Fruit fly (Drosophila melanogaster): ENCODE measurements around the gene GCS1.

GCS1 gene

dm6 chrX:11379139-11379538 is 31.3 kb upstream of the GCS1 start (continued):
- peak; percentile 58; the same call in 2 of the 3 replicates for TF ChIP-seq Dbx (GFP tag; IDR thresholded peaks at IDR 0.05)
- TF ChIP-seq CG31441 (GFP tag; IDR thresholded peaks at IDR 0.05) = peak; percentile 27; the same call in 1 of the 2 replicates
- no peak for TF ChIP-seq zen2 (GFP tag; IDR thresholded peaks at IDR 0.05; ENCODE audit: partially characterized antibody)
- no peak for TF ChIP-seq eve (GFP tag; optimal IDR thresholded peaks at IDR 0.05)
- TF ChIP-seq CHES-1-like (GFP tag; optimal IDR thresholded peaks at IDR 0.05) = no peak
- peak; percentile 40 for TF ChIP-seq sug (tag; optimal IDR thresholded peaks at IDR 0.05)
- no peak for TF ChIP-seq CG16815 (GFP tag; optimal IDR thresholded peaks at IDR 0.05)
- no peak for TF ChIP-seq bcd (GFP tag; optimal IDR thresholded peaks at IDR 0.05)
- TF ChIP-seq mld (GFP tag; IDR thresholded peaks at IDR 0.05; ENCODE audit: partially characterized antibody) = no peak
- no peak for TF ChIP-seq CG11560 (tag; IDR thresholded peaks at IDR 0.05)
- no peak for TF ChIP-seq gsb (GFP tag; IDR thresholded peaks at IDR 0.05)
- TF ChIP-seq grn (GFP tag; optimal IDR thresholded peaks at IDR 0.05) = no peak
- peak; percentile 39 for TF ChIP-seq CG2120 (GFP tag; optimal IDR thresholded peaks at IDR 0.05)
- TF ChIP-seq CG11456 (GFP tag; IDR thresholded peaks at IDR 0.05) = 0 out of 3 replicates have a peak, but pooled peaks have one; percentile 50
- no peak for TF ChIP-seq hbn (GFP tag; IDR thresholded peaks at IDR 0.05; ENCODE audit: partially characterized antibody)
- TF ChIP-seq CG8281 (tag; optimal IDR thresholded peaks at IDR 0.05) = no peak
- no peak for TF ChIP-seq zfh2 (GFP tag; optimal IDR thresholded peaks at IDR 0.05)
- no peak for TF ChIP-seq NC2β (GFP tag; optimal IDR thresholded peaks at IDR 0.05)
- TF ChIP-seq CG4854 (GFP tag; optimal IDR thresholded peaks at IDR 0.05) = no peak
- TF ChIP-seq CG15073 (GFP tag; optimal IDR thresholded peaks at IDR 0.05) = no peak
- TF ChIP-seq HLHmδ (GFP tag; optimal IDR thresholded peaks at IDR 0.05) = no peak
- no peak for TF ChIP-seq CG9876 (GFP tag; optimal IDR thresholded peaks at IDR 0.05)
- TF ChIP-seq CG6765 (GFP tag; optimal IDR thresholded peaks at IDR 0.05) = peak; percentile 1
- peak; percentile 46 for TF ChIP-seq NfI (GFP tag; optimal IDR thresholded peaks at IDR 0.05)
- no peak for TF ChIP-seq Stat92E (GFP tag; optimal IDR thresholded peaks at IDR 0.05)
- TF ChIP-seq Abd-B (GFP tag; optimal IDR thresholded peaks at IDR 0.05) = peak; percentile 23
- TF ChIP-seq CG34422 (GFP tag; IDR thresholded peaks at IDR 0.05) = 0 out of 3 replicates have a peak, but pooled peaks have one; percentile 42
- TF ChIP-seq so (GFP tag; IDR thresholded peaks at IDR 0.05) = peak; percentile 23; the same call in 1 of the 3 replicates
- peak; percentile 33 for TF ChIP-seq CG7556 (GFP tag; optimal IDR thresholded peaks at IDR 0.05)
- no peak for TF ChIP-seq zf30C (GFP tag; optimal IDR thresholded peaks at IDR 0.05)
- TF ChIP-seq dan (GFP tag; IDR thresholded peaks at IDR 0.05) = no peak
- no peak for TF ChIP-seq Vsx1 (GFP tag; optimal IDR thresholded peaks at IDR 0.05)
- TF ChIP-seq Dref (GFP tag; IDR thresholded peaks at IDR 0.05) = no peak
- no peak for TF ChIP-seq CG8290 (GFP tag; optimal IDR thresholded peaks at IDR 0.05)
- TF ChIP-seq CG8290 (tag; optimal IDR thresholded peaks at IDR 0.05) = peak in 1 of 2 experiments; percentile 76
- peak; percentile 47 for TF ChIP-seq Hand (GFP tag; optimal IDR thresholded peaks at IDR 0.05)
- TF ChIP-seq CG1233 (GFP tag; optimal IDR thresholded peaks at IDR 0.05) = peak; percentile 30
- no peak for TF ChIP-seq ken (GFP tag; IDR thresholded peaks at IDR 0.05)
- peak; percentile 57; the same call in 1 of the 2 replicates for TF ChIP-seq CG32532 (GFP tag; IDR thresholded peaks at IDR 0.05)
- TF ChIP-seq CG11504 (tag; optimal IDR thresholded peaks at IDR 0.05) = peak; percentile 67
- no peak for TF ChIP-seq Trl (optimal IDR thresholded peaks at IDR 0.05)
- TF ChIP-seq Trl (GFP tag; optimal IDR thresholded peaks at IDR 0.05) = no peak
- no peak for TF ChIP-seq Dp (GFP tag; optimal IDR thresholded peaks at IDR 0.05)
- peak; percentile 80 for TF ChIP-seq Med (GFP tag)
- TF ChIP-seq CG12769 (tag; optimal IDR thresholded peaks at IDR 0.05) = peak; percentile 80
- no peak for TF ChIP-seq corto (GFP tag; optimal IDR thresholded peaks at IDR 0.05)
- TF ChIP-seq CG12219 (GFP tag; optimal IDR thresholded peaks at IDR 0.05) = peak; percentile 19
- TF ChIP-seq Fer1 (GFP tag; optimal IDR thresholded peaks at IDR 0.05) = peak; percentile 65
- peak; percentile 11 for TF ChIP-seq caup (GFP tag; optimal IDR thresholded peaks at IDR 0.05; ENCODE audit: severe bottlenecking)
- TF ChIP-seq chn (GFP tag; optimal IDR thresholded peaks at IDR 0.05) = no peak
- no peak for TF ChIP-seq pho (GFP tag; optimal IDR thresholded peaks at IDR 0.05)
